Fruit fly (Drosophila melanogaster) whole organism: Measurements from ENCODE around the gene NK7.1.

ENCODE experiments used
- Dll ChIP-seq: fragments of >200 bp; optimal IDR thresholded peaks from 2 replicates; lab custom pipeline; 2017
- pan ChIP-seq: fragments of >200 bp; optimal IDR thresholded peaks from 2 replicates; lab custom pipeline; 2017
- psq ChIP-seq: fragments of >200 bp; optimal IDR thresholded peaks from 2 replicates; lab custom pipeline; 2017

- TF ChIP-seq psq (lab: Kevin White, UChicago) (no peak), Dll (lab: Kevin White, UChicago) (no peak), pan (lab: Kevin White, UChicago) (no peak)
Observed at dm6 chr3R:14299891-14300290, 72.9 kb downstream of the NK7.1 start.
